Worm (Caenorhabditis elegans): Measurements from ENCODE around the gene hsp-43.

- TF ChIP-seq him-1 (tag; optimal IDR thresholded peaks at IDR 0.05) (no peak), W03F9.2 (tag; optimal IDR thresholded peaks at IDR 0.05) (no peak)
These were observed 13.7 kb upstream of the hsp-43 start for ce11 chrX:6248778-6249658.
